Worm (Caenorhabditis elegans): ENCODE measurements around the gene klf-3.

DNA sequence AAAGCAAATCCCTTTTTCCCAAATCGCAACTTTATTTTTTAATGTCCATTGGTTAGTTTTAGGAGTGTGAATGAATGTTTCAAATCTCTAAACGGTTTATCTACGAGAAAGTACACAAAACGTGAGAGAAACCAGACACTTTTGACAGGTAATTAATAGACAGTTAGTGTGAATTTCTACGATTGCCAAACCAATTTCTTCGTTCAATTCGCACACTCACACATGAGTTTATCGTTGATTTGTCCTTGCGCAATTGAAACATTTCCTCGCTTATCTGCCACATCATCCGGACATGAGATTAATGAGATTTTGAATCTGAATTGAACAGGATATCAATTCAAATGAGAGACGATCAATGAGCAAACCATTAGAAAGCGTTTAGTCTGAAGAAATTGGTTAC lies 6.4 kb upstream of the klf-3 start:
- no peak for TF ChIP-seq ref-1 (GFP tag; conservative IDR thresholded peaks at IDR 0.05)
- no peak for TF ChIP-seq T22C8.4 (GFP tag; IDR thresholded peaks at IDR 0.05)
- TF ChIP-seq tab-1 (GFP tag; IDR thresholded peaks at IDR 0.05), result no peak
- TF ChIP-seq flt-1 (GFP tag; IDR thresholded peaks at IDR 0.05), result no peak
- TF ChIP-seq ztf-29 (GFP tag; IDR thresholded peaks at IDR 0.05), result no peak

All from whole organism, midembryonic.